Worm (Caenorhabditis elegans) whole organism, midembryonic: ENCODE results near the gene fbxb-15.

Experiments used
- flt-1 ChIP-seq: fragments of 200-800 bp; sonication (Bioruptor generic); IDR thresholded peaks from 2 replicates; pipeline ENCODE4 v1.3.6; 2022; ENCODE audit warnings: missing genetic modification characterization, missing compliant biosample characterization
- klf-2 ChIP-seq: fragments of 200-800 bp; sonication (Bioruptor generic); conservative IDR thresholded peaks from 2 replicates; pipeline ENCODE4 v1.3.6; 2022; ENCODE audit warnings: missing genetic modification reagents, missing genetic modification characterization, missing compliant biosample characterization
- med-1 ChIP-seq: sonication (generic microtip); optimal IDR thresholded peaks from 2 replicates; lab custom pipeline; 2017; ENCODE audit warnings: missing genetic modification characterization, mild to moderate bottlenecking, missing compliant biosample characterization, antibody characterized with exemption, missing genetic modification reagents; ENCODE audit not compliant: insufficient read depth
- tab-1 ChIP-seq: fragments of 200-800 bp; sonication (Bioruptor generic); IDR thresholded peaks from 2 replicates; pipeline ENCODE4 v1.3.6; 2022; ENCODE audit warnings: missing genetic modification characterization, missing compliant biosample characterization
- ztf-23 ChIP-seq: fragments of 200-800 bp; sonication (Bioruptor generic); IDR thresholded peaks from 2 replicates; pipeline ENCODE4 v1.3.6; 2022; ENCODE audit warnings: missing genetic modification reagents, missing genetic modification characterization, missing compliant biosample characterization
- ztf-29 ChIP-seq: fragments of 200-800 bp; sonication (Bioruptor generic); IDR thresholded peaks from 2 replicates; pipeline ENCODE4 v1.3.6; 2022; ENCODE audit warnings: missing genetic modification reagents, missing genetic modification characterization, missing compliant biosample characterization

ce11 chrII:1650502-1650901, 2.8 kb downstream of the fbxb-15 start, which contains the start of gene fbxb-20:
- no peak for TF ChIP-seq ztf-29 (GFP tag; lab: Robert Waterston, UW)
- no peak for TF ChIP-seq med-1 (GFP tag; lab: Kevin White, UChicago)
- TF ChIP-seq flt-1 = no peak
- TF ChIP-seq klf-2 (GFP tag; lab: Robert Waterston, UW) = no peak
- no peak for TF ChIP-seq tab-1 (GFP tag; lab: Robert Waterston, UW)
- TF ChIP-seq ztf-23 (GFP tag; lab: Robert Waterston, UW) = no peak
